Fruit fly (Drosophila melanogaster) whole organism, prepupa: ENCODE results near the gene CG13685.
A peak's percentile ranks its signal among the peaks of the same experiment; 100 is the strongest.

Experiments used
- Blimp-1 ChIP-seq: fragments of 200-800 bp; sonication (Bioruptor generic); optimal IDR thresholded peaks from 3 replicates; lab custom pipeline; 2017; ENCODE audit warnings: missing biosample characterization, missing genetic modification characterization, mild to moderate bottlenecking, moderate library complexity, missing genetic modification reagents
- CG10631 ChIP-seq: fragments of 200-800 bp; sonication (Bioruptor generic); optimal IDR thresholded peaks from 2 replicates; lab custom pipeline; 2016; ENCODE audit warnings: missing biosample characterization, missing genetic modification characterization
- CG11762 ChIP-seq: fragments of 200-800 bp; sonication (Bioruptor generic); optimal IDR thresholded peaks from 3 replicates; lab custom pipeline; 2016; ENCODE audit warnings: missing biosample characterization, missing genetic modification characterization; ENCODE audit not compliant: insufficient read depth
- CG11902 ChIP-seq: fragments of 200-800 bp; sonication (Bioruptor generic); optimal IDR thresholded peaks from 3 replicates; lab custom pipeline; 2016; ENCODE audit warnings: missing biosample characterization, missing genetic modification characterization
- CG15336 ChIP-seq: fragments of 200-800 bp; sonication (Bioruptor generic); IDR thresholded peaks from 2 replicates; pipeline ENCODE4 v1.3.6; 2022; ENCODE audit warnings: missing biosample characterization, missing genetic modification characterization
- CG16779 ChIP-seq: fragments of 200-800 bp; sonication (Bioruptor generic); optimal IDR thresholded peaks from 3 replicates; lab custom pipeline; 2017; ENCODE audit warnings: missing biosample characterization, mild to moderate bottlenecking, missing genetic modification characterization
- CG3032 ChIP-seq: fragments of 200-800 bp; optimal IDR thresholded peaks from 2 replicates; lab custom pipeline; 2019; ENCODE audit warnings: missing biosample characterization, mild to moderate bottlenecking, missing genetic modification characterization, moderate library complexity
- CG32006 ChIP-seq: fragments of 200-800 bp; sonication (Bioruptor generic); optimal IDR thresholded peaks from 3 replicates; lab custom pipeline; 2017; ENCODE audit warnings: missing biosample characterization, mild to moderate bottlenecking, missing genetic modification characterization
- CG34406 ChIP-seq: fragments of 200-800 bp; sonication (Bioruptor generic); optimal IDR thresholded peaks from 3 replicates; lab custom pipeline; 2016; ENCODE audit warnings: missing biosample characterization, missing genetic modification characterization
- CG3919 ChIP-seq: fragments of 200-800 bp; sonication (Bioruptor generic); optimal IDR thresholded peaks from 3 replicates; lab custom pipeline; 2016; ENCODE audit warnings: missing biosample characterization, missing genetic modification characterization
- CG4318 ChIP-seq: fragments of 200-800 bp; sonication (Bioruptor generic); optimal IDR thresholded peaks from 3 replicates; lab custom pipeline; 2017; ENCODE audit warnings: missing biosample characterization, mild to moderate bottlenecking, missing genetic modification characterization
- CG6276 ChIP-seq: fragments of 200-800 bp; sonication (Bioruptor generic); optimal IDR thresholded peaks from 2 replicates; lab custom pipeline; 2017; ENCODE audit warnings: missing biosample characterization, mild to moderate bottlenecking, missing genetic modification characterization
- CG6854 ChIP-seq: fragments of 200-800 bp; sonication (Bioruptor generic); optimal IDR thresholded peaks from 2 replicates; lab custom pipeline; 2017; ENCODE audit warnings: missing biosample characterization, mild to moderate bottlenecking, missing genetic modification characterization
- CG7368 ChIP-seq: fragments of 200-800 bp; sonication (Bioruptor generic); optimal IDR thresholded peaks from 3 replicates; lab custom pipeline; 2016; ENCODE audit warnings: missing biosample characterization, missing genetic modification characterization
- CG8319 ChIP-seq: fragments of 200-800 bp; sonication (Bioruptor generic); optimal IDR thresholded peaks from 3 replicates; lab custom pipeline; 2016; ENCODE audit warnings: missing biosample characterization, missing genetic modification characterization
- CG8632 ChIP-seq: fragments of 200-800 bp; sonication (Bioruptor generic); optimal IDR thresholded peaks from 3 replicates; lab custom pipeline; 2016; ENCODE audit warnings: missing biosample characterization, missing genetic modification characterization
- CG9139 ChIP-seq: fragments of 200-800 bp; sonication (Bioruptor generic); optimal IDR thresholded peaks from 3 replicates; lab custom pipeline; 2017; ENCODE audit warnings: missing biosample characterization, mild to moderate bottlenecking, missing genetic modification characterization
- Eip75B ChIP-seq: fragments of 200-800 bp; sonication (Bioruptor generic); optimal IDR thresholded peaks from 3 replicates; lab custom pipeline; 2016; ENCODE audit warnings: missing biosample characterization, missing genetic modification characterization
- Eip78C ChIP-seq: fragments of 200-800 bp; sonication (Bioruptor generic); peaks from one replicate; lab custom pipeline; 2016; ENCODE audit warnings: missing biosample characterization, missing genetic modification characterization
- Eip93F ChIP-seq: fragments of 200-800 bp; sonication (Bioruptor generic); optimal IDR thresholded peaks from 2 replicates; lab custom pipeline; 2016; ENCODE audit warnings: missing biosample characterization, mild to moderate bottlenecking, missing genetic modification characterization
- Ets96B ChIP-seq: fragments of 200-800 bp; optimal IDR thresholded peaks from 2 replicates; lab custom pipeline; 2019; ENCODE audit warnings: missing biosample characterization, mild to moderate bottlenecking, missing genetic modification characterization, moderate library complexity
- Gug ChIP-seq: fragments of 200-800 bp; sonication (Bioruptor generic); IDR thresholded peaks from 2 replicates; pipeline ENCODE4 v1.3.6; 2022; ENCODE audit warnings: missing biosample characterization, missing genetic modification characterization
- Hr39 ChIP-seq: fragments of 200-800 bp; sonication (Bioruptor generic); optimal IDR thresholded peaks from 2 replicates; lab custom pipeline; 2016; ENCODE audit warnings: missing biosample characterization, missing genetic modification characterization
- Met ChIP-seq: fragments of 200-800 bp; sonication (Bioruptor generic); optimal IDR thresholded peaks from 3 replicates; lab custom pipeline; 2016; ENCODE audit warnings: missing biosample characterization, missing genetic modification characterization
- OdsH ChIP-seq: fragments of 200-800 bp; sonication (Bioruptor generic); optimal IDR thresholded peaks from 3 replicates; lab custom pipeline; 2016; ENCODE audit warnings: missing biosample characterization, missing genetic modification characterization
- Sox102F ChIP-seq: fragments of 200-800 bp; sonication (Bioruptor generic); optimal IDR thresholded peaks from 2 replicates; lab custom pipeline; 2016; ENCODE audit warnings: missing biosample characterization, mild to moderate bottlenecking, missing genetic modification characterization
- Sox14 ChIP-seq: fragments of 200-800 bp; sonication (Bioruptor generic); optimal IDR thresholded peaks from 3 replicates; lab custom pipeline; 2016; ENCODE audit warnings: missing biosample characterization, missing genetic modification characterization
- Sox15 ChIP-seq: fragments of 200-800 bp; sonication (Bioruptor generic); optimal IDR thresholded peaks from 3 replicates; lab custom pipeline; 2016; ENCODE audit warnings: missing biosample characterization, missing genetic modification characterization
- achi ChIP-seq: fragments of 200-800 bp; sonication (Bioruptor generic); optimal IDR thresholded peaks from 3 replicates; lab custom pipeline; 2016; ENCODE audit warnings: missing biosample characterization, missing genetic modification characterization
- acj6 ChIP-seq: fragments of 200-800 bp; sonication (Bioruptor generic); optimal IDR thresholded peaks from 3 replicates; lab custom pipeline; 2016; ENCODE audit warnings: missing biosample characterization, missing genetic modification characterization
- cyc ChIP-seq: fragments of 200-800 bp; sonication (Bioruptor generic); optimal IDR thresholded peaks from 3 replicates; lab custom pipeline; 2016; ENCODE audit warnings: missing biosample characterization, missing genetic modification characterization
- dsx ChIP-seq: fragments of 200-800 bp; optimal IDR thresholded peaks from 3 replicates; lab custom pipeline; 2019; ENCODE audit warnings: missing biosample characterization, mild to moderate bottlenecking, missing genetic modification characterization, moderate library complexity; ENCODE audit not compliant: poor library complexity, severe bottlenecking
- esn ChIP-seq: fragments of 200-800 bp; sonication (Bioruptor generic); optimal IDR thresholded peaks from 2 replicates; lab custom pipeline; 2016; ENCODE audit warnings: missing biosample characterization, mild to moderate bottlenecking, missing genetic modification characterization, moderate library complexity
- fd59A ChIP-seq: fragments of 200-800 bp; sonication (Bioruptor generic); optimal IDR thresholded peaks from 2 replicates; lab custom pipeline; 2017; ENCODE audit warnings: missing biosample characterization, mild to moderate bottlenecking, missing genetic modification characterization, missing genetic modification reagents
- fd85E ChIP-seq: fragments of 200-800 bp; sonication (Bioruptor generic); optimal IDR thresholded peaks from 3 replicates; lab custom pipeline; 2016; ENCODE audit warnings: missing biosample characterization, missing genetic modification characterization
- fkh ChIP-seq: fragments of 200-800 bp; sonication (Bioruptor generic); optimal IDR thresholded peaks from 3 replicates; lab custom pipeline; 2017; ENCODE audit warnings: missing biosample characterization, mild to moderate bottlenecking, missing genetic modification characterization, moderate library complexity
- lz ChIP-seq: fragments of 200-800 bp; sonication (Bioruptor generic); optimal IDR thresholded peaks from 3 replicates; lab custom pipeline; 2016; ENCODE audit warnings: missing biosample characterization, missing genetic modification characterization
- net ChIP-seq: fragments of 200-800 bp; sonication (Bioruptor generic); optimal IDR thresholded peaks from 3 replicates; lab custom pipeline; 2016; ENCODE audit warnings: missing biosample characterization, missing genetic modification characterization
- pdm3 ChIP-seq: fragments of 200-800 bp; sonication (Bioruptor generic); optimal IDR thresholded peaks from 3 replicates; lab custom pipeline; 2016; ENCODE audit warnings: missing biosample characterization, missing genetic modification characterization
- salr ChIP-seq, 2 experiments: fragments of 200-800 bp; sonication (Bioruptor generic); optimal IDR thresholded peaks; 3 replicates each; lab custom pipeline; 2016 to 2018; ENCODE audit warnings: missing biosample characterization in 2 of 2, missing genetic modification characterization in 2 of 2, mild to moderate bottlenecking in 1 of 2
- spab ChIP-seq: fragments of 200-800 bp; sonication (Bioruptor generic); optimal IDR thresholded peaks from 2 replicates; lab custom pipeline; 2017; ENCODE audit warnings: missing biosample characterization, mild to moderate bottlenecking, missing genetic modification characterization, missing genetic modification reagents
- svp ChIP-seq: fragments of 200-800 bp; sonication (Bioruptor generic); peaks from one replicate; lab custom pipeline; 2016; ENCODE audit warnings: missing biosample characterization, missing genetic modification characterization
- topi ChIP-seq: fragments of 200-800 bp; sonication (Bioruptor generic); optimal IDR thresholded peaks from 3 replicates; lab custom pipeline; 2016; ENCODE audit warnings: missing biosample characterization, missing genetic modification characterization
- vri ChIP-seq: fragments of 200-800 bp; sonication (Bioruptor generic); optimal IDR thresholded peaks from 3 replicates; lab custom pipeline; 2016; ENCODE audit warnings: missing biosample characterization, mild to moderate bottlenecking, missing genetic modification characterization

The CG13685 gene

DNA sequence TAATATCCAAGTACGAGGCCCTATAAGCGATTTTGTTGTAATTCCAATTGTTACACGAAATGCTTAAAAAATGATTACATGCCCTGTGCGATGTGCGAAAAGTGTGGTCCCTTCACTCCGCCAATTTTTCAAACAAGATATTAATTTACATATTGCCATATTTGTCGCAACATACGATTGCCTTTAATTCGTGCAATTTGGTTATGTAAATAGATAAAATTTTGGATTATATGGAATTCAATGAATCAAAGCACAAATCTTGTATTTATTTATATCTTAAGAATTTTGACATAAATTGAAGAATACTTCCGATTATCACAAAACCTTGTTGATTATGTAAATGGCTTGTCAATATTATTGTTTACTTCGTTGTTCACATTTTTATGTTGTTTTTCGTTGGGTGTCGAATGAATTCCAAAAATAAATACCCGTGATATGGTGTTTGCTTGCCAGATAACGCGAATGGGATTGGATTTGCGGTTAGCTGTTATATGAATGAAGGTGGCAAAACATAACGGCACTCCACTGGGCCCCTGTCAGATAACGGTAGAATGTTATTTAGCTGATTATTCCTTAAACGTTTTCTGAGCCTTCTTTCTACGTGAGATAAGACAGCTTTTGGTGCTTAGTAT, 35.0 kb downstream of the CG13685 start:
- TF ChIP-seq CG6276 (no peak), CG4318 (GFP tag; lab: Kevin White, UChicago) (no peak), Eip93F (GFP tag; lab: Kevin White, UChicago) (no peak), achi (GFP tag; lab: Kevin White, UChicago) (no peak), pdm3 (GFP tag; lab: Kevin White, UChicago) (no peak), salr (GFP tag; optimal IDR thresholded peaks at IDR 0.05; lab: Kevin White, UChicago) (no peak), Sox14 (GFP tag; lab: Kevin White, UChicago) (no peak), Gug (GFP tag; lab: Robert Waterston, UW) (no peak), acj6 (no peak), lz (GFP tag; lab: Kevin White, UChicago) (no peak), fkh (GFP tag; lab: Kevin White, UChicago) (peak; percentile 86), spab (GFP tag; lab: Kevin White, UChicago) (no peak), Met (GFP tag; lab: Kevin White, UChicago) (peak; percentile 31), CG10631 (GFP tag; lab: Kevin White, UChicago) (no peak), Sox15 (no peak), Blimp-1 (GFP tag; lab: Kevin White, UChicago) (peak; percentile 36), CG7368 (GFP tag; lab: Kevin White, UChicago) (no peak), vri (GFP tag; lab: Kevin White, UChicago) (peak; percentile 72), CG34406 (GFP tag; lab: Kevin White, UChicago) (no peak), CG8319 (GFP tag; lab: Kevin White, UChicago) (no peak), Sox102F (peak; percentile 20), CG11762 (no peak), fd85E (GFP tag; lab: Kevin White, UChicago) (no peak), Eip75B (GFP tag; lab: Kevin White, UChicago) (no peak), CG15336 (GFP tag; lab: Robert Waterston, UW) (no peak), OdsH (no peak), CG6854 (GFP tag; lab: Kevin White, UChicago) (no peak), dsx (GFP tag; lab: Kevin White, UChicago) (no peak), CG3032 (tag; lab: Kevin White, UChicago) (no peak), CG32006 (no peak), Eip78C (GFP tag; lab: Kevin White, UChicago) (peak; percentile 75), topi (GFP tag; lab: Kevin White, UChicago) (peak; percentile 9), net (GFP tag; lab: Kevin White, UChicago) (no peak), CG3919 (no peak), CG16779 (tag; lab: Kevin White, UChicago) (no peak), CG8632 (GFP tag; lab: Kevin White, UChicago) (no peak), cyc (no peak), fd59A (GFP tag; lab: Kevin White, UChicago) (no peak), esn (GFP tag; lab: Kevin White, UChicago) (peak; percentile 54), Ets96B (no peak), CG9139 (no peak), Hr39 (GFP tag; lab: Kevin White, UChicago) (no peak), CG11902 (GFP tag; lab: Kevin White, UChicago) (no peak), svp (GFP tag; lab: Kevin White, UChicago) (peak; percentile 69)
